Fruit fly (Drosophila melanogaster) whole organism, adult: ENCODE results near the gene TBC1d7.

Source experiments
- CG11617 ChIP-seq: fragments of 200-800 bp; sonication (Bioruptor generic); optimal IDR thresholded peaks from 2 replicates; lab custom pipeline; 2017; ENCODE audit warnings: mild to moderate bottlenecking, missing biosample characterization, missing genetic modification reagents, missing genetic modification characterization
- CG12768 ChIP-seq: fragments of 200-800 bp; sonication (Bioruptor generic); optimal IDR thresholded peaks from 2 replicates; lab custom pipeline; 2017; ENCODE audit warnings: missing biosample characterization, missing genetic modification characterization, mild to moderate bottlenecking, moderate library complexity, missing genetic modification reagents
- CG14711 ChIP-seq: fragments of 200-800 bp; sonication (Bioruptor generic); optimal IDR thresholded peaks from 2 replicates; lab custom pipeline; 2018; ENCODE audit warnings: missing biosample characterization, mild to moderate bottlenecking, missing genetic modification characterization, moderate library complexity
- CG1620 ChIP-seq: fragments of 200-800 bp; sonication (Bioruptor generic); optimal IDR thresholded peaks from 2 replicates; lab custom pipeline; 2016; ENCODE audit warnings: missing biosample characterization, missing genetic modification characterization
- CG33017 ChIP-seq: fragments of 200-800 bp; sonication (Bioruptor generic); optimal IDR thresholded peaks from 2 replicates; lab custom pipeline; 2018; ENCODE audit warnings: missing biosample characterization, mild to moderate bottlenecking, missing genetic modification characterization, moderate library complexity
- CG5204 ChIP-seq: fragments of 200-800 bp; sonication (Bioruptor generic); optimal IDR thresholded peaks from 2 replicates; lab custom pipeline; 2016; ENCODE audit warnings: missing biosample characterization, missing genetic modification characterization
- CG7045 ChIP-seq: fragments of 200-800 bp; sonication (Bioruptor generic); optimal IDR thresholded peaks from 2 replicates; lab custom pipeline; 2017; ENCODE audit warnings: missing biosample characterization, mild to moderate bottlenecking, missing genetic modification characterization
- CG7101 ChIP-seq: fragments of 200-800 bp; sonication (Bioruptor generic); optimal IDR thresholded peaks from 2 replicates; lab custom pipeline; 2018; ENCODE audit warnings: missing biosample characterization, mild to moderate bottlenecking, missing genetic modification characterization, moderate library complexity
- Clk ChIP-seq: fragments of 200-800 bp; sonication (Bioruptor generic); optimal IDR thresholded peaks from 2 replicates; lab custom pipeline; 2017; ENCODE audit warnings: missing biosample characterization, missing genetic modification characterization
- Crg-1 ChIP-seq: fragments of 200-800 bp; sonication (Bioruptor generic); optimal IDR thresholded peaks from 2 replicates; lab custom pipeline; 2016; ENCODE audit warnings: missing biosample characterization, missing genetic modification characterization
- Hr96 ChIP-seq: fragments of 200-800 bp; sonication (Bioruptor generic); optimal IDR thresholded peaks from 2 replicates; lab custom pipeline; 2016; ENCODE audit warnings: missing biosample characterization, missing genetic modification characterization
- Mnt ChIP-seq: fragments of 200-800 bp; sonication (Bioruptor generic); optimal IDR thresholded peaks from 2 replicates; lab custom pipeline; 2016; ENCODE audit warnings: missing biosample characterization, mild to moderate bottlenecking, missing genetic modification characterization
- bab1 ChIP-seq: fragments of 200-800 bp; sonication (Bioruptor generic); optimal IDR thresholded peaks from 3 replicates; lab custom pipeline; 2019; ENCODE audit warnings: missing biosample characterization, mild to moderate bottlenecking, missing genetic modification characterization, moderate library complexity
- cic ChIP-seq: fragments of 200-800 bp; sonication (Bioruptor generic); optimal IDR thresholded peaks from 2 replicates; lab custom pipeline; 2017; ENCODE audit warnings: missing biosample characterization, mild to moderate bottlenecking, missing genetic modification characterization, moderate library complexity
- cnc ChIP-seq, 2 experiments: fragments of >200 bp; optimal IDR thresholded peaks; 2 replicates each; lab custom pipeline; 2017
- kay ChIP-seq: fragments of 200-800 bp; sonication (Bioruptor generic); peaks from one replicate; lab custom pipeline; 2016; ENCODE audit warnings: missing biosample characterization, missing genetic modification characterization, borderline replicate concordance
- ovo ChIP-seq: fragments of 200-800 bp; sonication (Bioruptor generic); optimal IDR thresholded peaks from 2 replicates; lab custom pipeline; 2016; ENCODE audit warnings: missing biosample characterization, missing genetic modification characterization
- pad ChIP-seq: fragments of 200-800 bp; sonication (Bioruptor generic); optimal IDR thresholded peaks from 3 replicates; lab custom pipeline; 2017; ENCODE audit warnings: missing biosample characterization, missing genetic modification characterization, mild to moderate bottlenecking, moderate library complexity, missing genetic modification reagents
- tj ChIP-seq: fragments of 200-800 bp; sonication (Bioruptor generic); optimal IDR thresholded peaks from 3 replicates; lab custom pipeline; 2017; ENCODE audit warnings: missing biosample characterization, mild to moderate bottlenecking, missing genetic modification characterization, moderate library complexity
- toe ChIP-seq: fragments of 200-800 bp; sonication (Bioruptor generic); optimal IDR thresholded peaks from 2 replicates; lab custom pipeline; 2016; ENCODE audit warnings: missing biosample characterization, missing genetic modification characterization

Gene TBC1d7

dm6 chr3R:24188619-24189018, 27.1 kb downstream of the TBC1d7 start, which contains the start of gene CG5515:
Gene CG5515, minus strand, starts transcription at chr3R:24188896.
- peak; percentile 65 for TF ChIP-seq CG7045 (GFP tag; lab: Kevin White, UChicago)
- peak; percentile 23 for TF ChIP-seq CG12768 (GFP tag; lab: Kevin White, UChicago)
- TF ChIP-seq CG7101 = peak; percentile 65
- peak; percentile 96 for TF ChIP-seq bab1
- TF ChIP-seq CG5204 = peak; percentile 87
- TF ChIP-seq tj (GFP tag; lab: Kevin White, UChicago) = peak; percentile 76
- peak; percentile 70 for TF ChIP-seq Hr96 (GFP tag; lab: Kevin White, UChicago)
- TF ChIP-seq CG11617 (GFP tag; lab: Kevin White, UChicago) = peak; percentile 89
- no peak for TF ChIP-seq kay
- TF ChIP-seq CG33017 (tag; lab: Kevin White, UChicago) = peak; percentile 57
- peak; percentile 65 for TF ChIP-seq CG14711 (tag; lab: Kevin White, UChicago)
- peak; percentile 70 for TF ChIP-seq Mnt (GFP tag; lab: Kevin White, UChicago)
- peak; percentile 45 for TF ChIP-seq ovo (GFP tag; lab: Kevin White, UChicago)
- TF ChIP-seq toe (GFP tag; lab: Kevin White, UChicago) = peak; percentile 85
- peak; percentile 68 for TF ChIP-seq Crg-1 (GFP tag; lab: Kevin White, UChicago)
- TF ChIP-seq cic = peak; percentile 18
- peak; percentile 41 for TF ChIP-seq pad (GFP tag; lab: Kevin White, UChicago)
- TF ChIP-seq CG1620 (GFP tag; lab: Kevin White, UChicago) = peak; percentile 85
- no peak for TF ChIP-seq cnc (optimal IDR thresholded peaks at IDR 0.05; lab: Kevin White, UChicago)
- no peak for TF ChIP-seq Clk (GFP tag; lab: Kevin White, UChicago)

dm6 chr3R:24193373-24193879, 31.9 kb downstream of the TBC1d7 start, which contains the start of the genes SMC6 and CG6204:
Gene SMC6, minus strand, starts transcription at chr3R:24193423.
Gene CG6204, plus strand, starts transcription at chr3R:24193832.
- TF ChIP-seq ovo (GFP tag; lab: Kevin White, UChicago) = peak; percentile 86
- no peak for TF ChIP-seq cnc (optimal IDR thresholded peaks at IDR 0.05; lab: Kevin White, UChicago)
- TF ChIP-seq pad (GFP tag; lab: Kevin White, UChicago) = peak; percentile 76
- peak; percentile 77 for TF ChIP-seq Clk (GFP tag; lab: Kevin White, UChicago)
- peak; percentile 95 for TF ChIP-seq toe (GFP tag; lab: Kevin White, UChicago)
- peak; percentile 93 for TF ChIP-seq CG7045 (GFP tag; lab: Kevin White, UChicago)
- TF ChIP-seq CG7101 = peak; percentile 96
- TF ChIP-seq CG33017 (tag; lab: Kevin White, UChicago) = peak; percentile 94
- TF ChIP-seq CG12768 (GFP tag; lab: Kevin White, UChicago) = peak; percentile 90
- TF ChIP-seq tj (GFP tag; lab: Kevin White, UChicago) = peak; percentile 81
- TF ChIP-seq CG14711 (tag; lab: Kevin White, UChicago) = peak; percentile 92
- no peak for TF ChIP-seq kay
- TF ChIP-seq Crg-1 (GFP tag; lab: Kevin White, UChicago) = peak; percentile 85
- TF ChIP-seq CG1620 (GFP tag; lab: Kevin White, UChicago) = peak; percentile 85
- TF ChIP-seq Mnt (GFP tag; lab: Kevin White, UChicago) = peak; percentile 65
- peak; percentile 86 for TF ChIP-seq Hr96 (GFP tag; lab: Kevin White, UChicago)
- peak; percentile 92 for TF ChIP-seq CG5204
- TF ChIP-seq bab1 = peak; percentile 96
- peak; percentile 92 for TF ChIP-seq CG11617 (GFP tag; lab: Kevin White, UChicago)
- TF ChIP-seq cic = peak; percentile 63

- TF ChIP-seq CG11617 (GFP tag; lab: Kevin White, UChicago) (no peak), cic (no peak), Crg-1 (GFP tag; lab: Kevin White, UChicago) (no peak), CG7045 (GFP tag; lab: Kevin White, UChicago) (no peak), Hr96 (GFP tag; lab: Kevin White, UChicago) (no peak), CG12768 (GFP tag; lab: Kevin White, UChicago) (no peak), CG5204 (no peak), toe (GFP tag; lab: Kevin White, UChicago) (no peak), Clk (GFP tag; lab: Kevin White, UChicago) (no peak), CG7101 (no peak), pad (GFP tag; lab: Kevin White, UChicago) (no peak), kay (no peak), cnc (optimal IDR thresholded peaks at IDR 0.05; lab: Kevin White, UChicago) (no peak), CG14711 (tag; lab: Kevin White, UChicago) (no peak), CG1620 (GFP tag; lab: Kevin White, UChicago) (no peak), CG33017 (tag; lab: Kevin White, UChicago) (no peak), Mnt (GFP tag; lab: Kevin White, UChicago) (no peak), tj (GFP tag; lab: Kevin White, UChicago) (no peak), ovo (GFP tag; lab: Kevin White, UChicago) (no peak)
Measured at dm6 chr3R:24202723-24203122, 41.2 kb downstream of the TBC1d7 start.

- TF ChIP-seq tj (GFP tag; lab: Kevin White, UChicago) = no peak
- no peak for TF ChIP-seq bab1
- no peak for TF ChIP-seq CG7045 (GFP tag; lab: Kevin White, UChicago)
- TF ChIP-seq CG33017 (tag; lab: Kevin White, UChicago) = no peak
- TF ChIP-seq CG11617 (GFP tag; lab: Kevin White, UChicago) = no peak
- TF ChIP-seq Clk (GFP tag; lab: Kevin White, UChicago) = no peak
Measured at dm6 chr3R:24203426-24203825, 41.9 kb downstream of the TBC1d7 start.

dm6 chr3R:24204022-24204421, 42.5 kb downstream of the TBC1d7 start:
- TF ChIP-seq cnc (optimal IDR thresholded peaks at IDR 0.05; lab: Kevin White, UChicago) (no peak), CG1620 (GFP tag; lab: Kevin White, UChicago) (no peak), CG7101 (no peak), CG33017 (tag; lab: Kevin White, UChicago) (no peak), tj (GFP tag; lab: Kevin White, UChicago) (no peak), pad (GFP tag; lab: Kevin White, UChicago) (no peak), CG7045 (GFP tag; lab: Kevin White, UChicago) (no peak), Hr96 (GFP tag; lab: Kevin White, UChicago) (no peak), cic (no peak)
